Worm (Caenorhabditis elegans): ENCODE measurements around the gene T27A1.3.

Gene T27A1.3

DNA sequence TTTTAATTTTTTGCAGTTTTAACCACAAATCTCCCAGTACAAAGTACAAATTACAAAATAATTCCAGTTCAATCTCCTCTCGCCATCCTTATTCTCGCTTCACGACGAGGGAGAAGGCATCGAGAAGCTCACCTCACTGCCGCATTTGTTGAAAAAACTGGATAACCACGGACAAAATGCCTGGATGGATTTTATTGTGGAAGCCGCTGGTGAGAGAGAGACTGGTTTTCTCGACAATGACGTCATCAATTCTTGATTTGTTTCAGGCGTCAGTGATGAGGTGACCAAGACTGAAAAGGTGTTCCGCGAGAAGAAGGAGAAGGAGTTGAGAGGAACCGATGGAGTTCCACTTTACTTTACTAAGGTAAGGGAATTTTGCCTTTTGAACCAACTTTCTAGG lies 14.2 kb downstream of the T27A1.3 start:
- TF ChIP-seq W03F9.2 (tag; optimal IDR thresholded peaks at IDR 0.05), result no peak
- no peak for TF ChIP-seq him-1 (tag; optimal IDR thresholded peaks at IDR 0.05)
- no peak for TF ChIP-seq dao-5 (tag; optimal IDR thresholded peaks at IDR 0.05)

ce11 chrII:551245-551904 lies 16.0 kb downstream of the T27A1.3 start, which contains the start of gene lips-7:
lips-7 (plus strand) TSS chrII:551854.
- TF ChIP-seq him-1 (tag; optimal IDR thresholded peaks at IDR 0.05) (no peak), dao-5 (tag; optimal IDR thresholded peaks at IDR 0.05) (no peak), W03F9.2 (tag; optimal IDR thresholded peaks at IDR 0.05) (no peak)

- no peak for TF ChIP-seq dao-5 (tag; optimal IDR thresholded peaks at IDR 0.05)
- TF ChIP-seq W03F9.2 (tag; optimal IDR thresholded peaks at IDR 0.05), result no peak
- TF ChIP-seq him-1 (tag; optimal IDR thresholded peaks at IDR 0.05), result no peak
Observed at ce11 chrII:555371-555770, 20.0 kb downstream of the T27A1.3 start.

DNA sequence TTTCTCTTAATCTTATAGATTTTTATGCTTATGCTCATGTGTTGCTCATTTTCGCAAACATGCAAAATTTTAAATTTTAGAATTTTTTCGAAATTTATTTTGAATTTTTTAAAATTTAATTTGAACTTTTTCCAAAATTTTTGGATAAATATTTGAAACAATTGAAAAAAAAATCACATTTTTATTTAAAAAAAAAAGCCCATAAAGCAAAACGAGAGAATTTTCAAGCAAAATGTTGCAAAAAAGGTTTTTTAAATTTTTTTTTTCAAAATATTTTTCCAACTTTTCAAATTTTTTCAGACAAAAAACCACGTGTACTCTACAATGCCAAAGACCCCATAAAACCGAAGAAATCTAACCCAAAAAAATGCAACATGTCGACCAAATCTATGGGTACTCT lies 20.9 kb downstream of the T27A1.3 start, which contains the start of the genes C09E8.1 and C09E8.6:
Gene C09E8.1, plus strand, starts transcription at position 301 of the 400 bp plus-strand sequence.
Gene C09E8.6, plus strand, starts transcription at position 313 of the 400 bp plus-strand sequence.
- TF ChIP-seq dao-5 (tag; optimal IDR thresholded peaks at IDR 0.05), result no peak
- TF ChIP-seq him-1 (tag; optimal IDR thresholded peaks at IDR 0.05), result no peak
- TF ChIP-seq W03F9.2 (tag; optimal IDR thresholded peaks at IDR 0.05), result no peak

DNA sequence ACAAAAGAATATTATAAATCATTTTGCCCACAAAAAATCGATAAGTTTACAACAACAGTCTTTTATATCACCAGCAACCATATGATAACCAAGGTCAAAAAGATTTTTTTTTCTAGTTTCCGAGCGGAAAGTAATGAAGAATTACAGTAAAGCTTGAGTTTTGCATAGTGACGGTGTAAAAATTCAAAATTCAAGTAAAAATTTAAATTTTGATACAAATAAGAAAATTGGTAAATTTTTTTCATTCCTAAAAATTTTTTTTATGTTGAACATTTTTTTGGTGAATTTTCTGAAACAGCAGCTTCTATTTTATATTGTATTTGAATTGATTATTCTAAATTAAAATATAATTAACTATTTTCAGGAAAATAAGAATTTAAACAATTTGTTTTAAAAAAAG lies 33.5 kb downstream of the T27A1.3 start, which contains the start of gene W08F4.5:
Gene W08F4.5, minus strand, starts transcription at position 101 of the 400 bp plus-strand sequence.
- TF ChIP-seq W03F9.2 (tag; optimal IDR thresholded peaks at IDR 0.05) (no peak), dao-5 (tag; optimal IDR thresholded peaks at IDR 0.05) (no peak), him-1 (tag; optimal IDR thresholded peaks at IDR 0.05) (no peak)

DNA sequence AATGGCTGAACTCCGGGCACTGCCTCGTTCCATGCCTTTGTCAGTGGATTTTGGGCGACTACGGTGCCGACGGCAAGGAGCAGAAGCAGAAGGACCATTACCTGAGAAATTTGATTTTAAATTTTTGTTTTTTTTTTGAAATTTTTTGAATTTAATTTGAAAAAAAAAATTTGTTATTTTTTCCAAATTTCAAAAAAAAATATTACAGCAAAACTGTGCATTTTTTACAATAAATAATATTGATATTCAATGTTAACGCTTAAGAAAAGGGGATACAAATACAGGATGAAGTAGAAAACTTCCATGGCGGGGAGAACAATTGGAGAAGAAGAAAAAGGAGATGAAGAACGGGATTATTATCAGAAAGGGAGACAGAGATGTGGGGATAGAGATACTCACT lies 36.7 kb downstream of the T27A1.3 start, which contains the start of gene mlt-8:
Gene mlt-8, minus strand, starts transcription at position 101 of the 400 bp plus-strand sequence.
- TF ChIP-seq dao-5 (tag; optimal IDR thresholded peaks at IDR 0.05) (no peak), him-1 (tag; optimal IDR thresholded peaks at IDR 0.05) (no peak)

- no peak for TF ChIP-seq W03F9.2 (tag; optimal IDR thresholded peaks at IDR 0.05)
- no peak for TF ChIP-seq dao-5 (tag; optimal IDR thresholded peaks at IDR 0.05)
- TF ChIP-seq him-1 (tag; optimal IDR thresholded peaks at IDR 0.05), result no peak
Observed at ce11 chrII:574064-574463, 38.7 kb downstream of the T27A1.3 start.

DNA sequence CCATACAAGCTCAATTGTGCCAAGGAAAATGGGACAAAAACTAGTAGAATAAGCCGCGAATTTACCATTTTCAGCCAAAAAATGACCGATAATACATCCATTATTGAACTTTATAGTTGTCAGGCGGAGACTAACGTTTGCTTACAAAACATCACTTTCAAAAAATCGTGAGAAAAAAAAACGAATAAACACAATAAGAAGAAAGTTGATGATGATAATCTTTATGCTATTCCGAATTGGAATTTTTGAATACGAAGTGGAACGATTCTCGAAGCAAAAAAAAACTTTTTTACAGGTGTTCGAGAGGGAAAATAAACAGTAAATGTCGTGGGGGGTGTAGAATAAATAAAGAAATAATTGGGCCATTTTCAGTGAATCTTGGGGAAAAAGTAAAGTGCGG lies 42.3 kb downstream of the T27A1.3 start, which contains the start of gene W08F4.7:
Gene W08F4.7, minus strand, starts transcription at position 101 of the 400 bp plus-strand sequence.
- TF ChIP-seq dao-5 (tag; optimal IDR thresholded peaks at IDR 0.05) (no peak), W03F9.2 (tag; optimal IDR thresholded peaks at IDR 0.05) (no peak), him-1 (tag; optimal IDR thresholded peaks at IDR 0.05) (no peak)

DNA sequence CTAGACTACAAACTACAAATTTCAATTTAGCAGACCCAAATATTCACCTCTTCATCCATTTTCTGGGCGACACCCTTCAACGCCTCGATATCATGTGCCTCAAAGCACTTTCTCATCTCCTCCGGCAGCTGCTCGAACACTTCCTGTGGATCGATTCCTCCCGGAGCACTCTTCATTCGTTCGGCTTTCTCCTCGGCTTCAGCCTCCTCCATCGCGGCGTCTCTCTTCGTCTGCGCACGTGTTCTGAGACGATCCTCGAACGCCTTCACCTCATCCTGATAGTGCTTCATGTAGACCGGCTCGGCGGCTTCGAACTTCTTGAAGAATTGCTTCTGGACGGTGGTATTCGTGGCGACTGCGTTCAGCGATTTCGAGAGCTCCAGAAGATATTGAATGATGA lies 43.5 kb downstream of the T27A1.3 start:
- no peak for TF ChIP-seq him-1 (tag; optimal IDR thresholded peaks at IDR 0.05)
- no peak for TF ChIP-seq W03F9.2 (tag; optimal IDR thresholded peaks at IDR 0.05)
- TF ChIP-seq dao-5 (tag; optimal IDR thresholded peaks at IDR 0.05), result no peak

DNA sequence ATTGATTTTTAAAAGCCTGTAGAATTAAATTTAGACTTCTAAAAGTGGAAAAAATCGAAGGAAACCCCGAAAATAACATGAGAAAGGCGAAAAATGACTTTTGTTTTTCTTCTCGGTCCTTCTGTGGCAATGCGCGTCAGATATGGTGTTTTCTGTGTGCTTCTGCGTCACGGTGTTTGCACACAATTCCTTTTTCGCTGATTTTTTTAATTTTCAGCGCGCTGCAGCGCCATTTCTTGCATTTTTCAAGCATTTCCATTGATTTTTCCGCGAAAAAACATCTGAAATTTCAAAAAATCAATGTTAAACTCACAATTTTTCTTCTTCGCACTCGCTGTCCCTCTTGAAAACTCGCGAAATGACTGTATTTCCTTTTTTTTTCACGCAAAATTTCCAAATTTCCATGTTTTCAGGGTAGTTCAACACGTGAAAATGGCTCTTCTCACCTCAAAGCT lies 44.9 kb downstream of the T27A1.3 start, which contains the start of the genes cdc-37 and W08F4.3:
Gene cdc-37, minus strand, starts transcription at position 405 of the 455 bp plus-strand sequence.
Gene W08F4.3, plus strand, starts transcription at position 414 of the 455 bp plus-strand sequence.
- TF ChIP-seq W03F9.2 (tag; optimal IDR thresholded peaks at IDR 0.05), result no peak
- TF ChIP-seq him-1 (tag; optimal IDR thresholded peaks at IDR 0.05), result no peak
- TF ChIP-seq dao-5 (tag; optimal IDR thresholded peaks at IDR 0.05), result no peak

DNA sequence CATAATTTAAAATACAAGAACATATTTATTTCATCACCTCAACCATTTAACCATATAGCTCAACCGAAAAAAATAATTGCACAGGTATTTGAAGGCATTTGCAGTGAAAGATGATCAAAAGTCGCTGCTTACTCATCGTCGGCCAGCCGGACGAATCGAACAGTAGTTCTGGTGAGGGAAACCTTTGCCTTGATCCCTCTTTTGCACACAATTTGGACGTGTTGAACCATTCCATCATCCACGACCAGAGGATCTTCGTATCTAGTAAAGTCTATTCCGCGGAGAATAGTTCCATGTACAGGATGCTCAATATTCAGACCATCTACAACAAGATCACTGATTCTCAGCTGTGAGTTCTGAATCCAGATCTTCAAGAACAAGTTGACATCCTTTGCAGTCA lies 46.7 kb downstream of the T27A1.3 start:
- TF ChIP-seq dao-5 (tag; optimal IDR thresholded peaks at IDR 0.05) (no peak), W03F9.2 (tag; optimal IDR thresholded peaks at IDR 0.05) (no peak), him-1 (tag; optimal IDR thresholded peaks at IDR 0.05) (no peak)

DNA sequence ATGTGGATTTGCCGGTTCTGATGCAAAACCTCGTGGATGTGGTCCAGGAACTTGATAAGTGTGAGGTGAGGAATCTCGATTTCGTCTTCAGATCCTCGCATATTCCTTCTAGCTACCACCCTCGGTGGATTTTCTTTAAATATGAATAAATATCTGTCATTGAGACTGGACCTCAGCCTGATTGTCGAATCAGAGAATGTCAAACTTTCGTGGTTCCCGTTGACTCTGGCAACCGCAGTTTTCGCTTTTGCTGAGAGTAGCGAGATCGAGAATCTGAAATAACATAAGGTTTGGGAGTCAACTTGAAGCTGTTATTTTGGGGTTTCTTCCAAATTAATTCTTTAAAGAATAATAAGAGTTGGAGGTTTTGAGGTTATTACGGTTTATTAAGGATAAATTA lies 47.3 kb downstream of the T27A1.3 start, which contains the start of gene fbxb-14:
Gene fbxb-14, minus strand, starts transcription at position 101 of the 400 bp plus-strand sequence.
- no peak for TF ChIP-seq W03F9.2 (tag; optimal IDR thresholded peaks at IDR 0.05)
- TF ChIP-seq dao-5 (tag; optimal IDR thresholded peaks at IDR 0.05), result no peak
- TF ChIP-seq him-1 (tag; optimal IDR thresholded peaks at IDR 0.05), result no peak

DNA sequence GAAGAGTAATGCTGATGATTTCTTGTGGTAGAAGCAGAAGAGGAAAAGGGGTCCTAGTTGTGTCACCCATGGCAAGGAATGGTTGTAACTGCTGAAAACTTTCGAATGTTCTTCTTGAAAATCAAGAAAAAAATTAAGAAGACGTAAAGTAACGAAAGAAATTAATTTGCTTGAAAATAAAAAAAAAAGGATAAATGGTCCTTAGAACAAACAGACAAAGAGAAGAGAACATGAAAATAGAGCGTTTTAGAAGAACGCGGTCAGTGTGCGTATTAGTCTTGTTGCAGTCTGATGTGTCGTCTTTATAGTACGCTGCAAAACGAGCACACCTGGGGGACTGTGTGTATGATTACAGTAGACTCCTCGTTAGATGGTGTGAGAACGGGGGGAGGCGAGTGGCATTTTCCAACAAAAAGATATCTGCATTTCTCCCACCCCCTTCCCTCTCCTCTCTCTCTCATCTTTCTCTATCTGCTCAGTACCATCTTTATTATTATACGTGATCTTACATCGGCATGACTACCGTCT lies 49.1 kb downstream of the T27A1.3 start, which contains the start of the genes W08F4.12 and W08F4.13:
Gene W08F4.12, minus strand, starts transcription at position 101 of the 528 bp plus-strand sequence.
Gene W08F4.13, plus strand, starts transcription at position 478 of the 528 bp plus-strand sequence.
- no peak for TF ChIP-seq W03F9.2 (tag; optimal IDR thresholded peaks at IDR 0.05)
- TF ChIP-seq dao-5 (tag; optimal IDR thresholded peaks at IDR 0.05), result no peak
- TF ChIP-seq him-1 (tag; optimal IDR thresholded peaks at IDR 0.05), result no peak

ce11 chrII:587533-587932 lies 52.2 kb downstream of the T27A1.3 start, which contains the start of gene fbxb-34:
fbxb-34 (plus strand) TSS chrII:587833.
- TF ChIP-seq him-1 (tag; optimal IDR thresholded peaks at IDR 0.05), result no peak
- TF ChIP-seq dao-5 (tag; optimal IDR thresholded peaks at IDR 0.05), result no peak
- no peak for TF ChIP-seq W03F9.2 (tag; optimal IDR thresholded peaks at IDR 0.05)
